Fruit fly (Drosophila melanogaster) whole organism, pupa: ENCODE measurements around the gene kst.

ENCODE experiments used
- CG10348 ChIP-seq: fragments of 200-800 bp; sonication (Bioruptor generic); IDR thresholded peaks from 2 replicates; pipeline ENCODE4 v1.3.6; 2022; ENCODE audit warnings: missing biosample characterization, missing genetic modification characterization
- CG12605 ChIP-seq: fragments of 200-800 bp; sonication (Bioruptor generic); IDR thresholded peaks from 2 replicates; pipeline ENCODE4 v1.3.6; 2022; ENCODE audit warnings: missing biosample characterization, missing genetic modification characterization
- CG13204 ChIP-seq: fragments of 200-800 bp; sonication (Bioruptor generic); optimal IDR thresholded peaks from 2 replicates; lab custom pipeline; 2018; ENCODE audit warnings: missing biosample characterization, mild to moderate bottlenecking, missing genetic modification characterization, moderate library complexity
- CG14655 ChIP-seq: fragments of 200-800 bp; sonication (Bioruptor generic); optimal IDR thresholded peaks from 3 replicates; lab custom pipeline; 2017; ENCODE audit warnings: mild to moderate bottlenecking, missing biosample characterization, missing genetic modification reagents, missing genetic modification characterization
- CG15710 ChIP-seq: fragments of 200-800 bp; sonication (Bioruptor generic); optimal IDR thresholded peaks from 2 replicates; lab custom pipeline; 2018; ENCODE audit warnings: missing biosample characterization, mild to moderate bottlenecking, missing genetic modification characterization, moderate library complexity
- CG17806 ChIP-seq: fragments of 200-800 bp; sonication (Bioruptor generic); optimal IDR thresholded peaks from 2 replicates; lab custom pipeline; 2018; ENCODE audit warnings: missing biosample characterization, mild to moderate bottlenecking, missing genetic modification characterization, moderate library complexity
- CG32121 ChIP-seq: fragments of 200-800 bp; sonication (Bioruptor generic); IDR thresholded peaks from 2 replicates; pipeline ENCODE4 v1.3.6; 2022; ENCODE audit warnings: missing biosample characterization, missing genetic modification characterization
- CG34367 ChIP-seq: fragments of 200-800 bp; sonication (Bioruptor generic); optimal IDR thresholded peaks from 2 replicates; lab custom pipeline; 2018; ENCODE audit warnings: missing biosample characterization, mild to moderate bottlenecking, missing genetic modification characterization
- CG4496 ChIP-seq: fragments of 200-800 bp; sonication (Bioruptor generic); IDR thresholded peaks from 3 replicates; pipeline ENCODE4 v1.3.6; 2022; ENCODE audit warnings: missing biosample characterization, missing genetic modification characterization
- CG8159 ChIP-seq: fragments of 200-800 bp; sonication (Bioruptor generic); optimal IDR thresholded peaks from 3 replicates; lab custom pipeline; 2018; ENCODE audit warnings: missing biosample characterization, mild to moderate bottlenecking, missing genetic modification characterization, moderate library complexity
- CG8301 ChIP-seq: fragments of 200-800 bp; sonication (Bioruptor generic); optimal IDR thresholded peaks from 2 replicates; lab custom pipeline; 2018; ENCODE audit warnings: missing biosample characterization, mild to moderate bottlenecking, missing genetic modification characterization
- CG9948 ChIP-seq: fragments of 200-800 bp; sonication (Bioruptor generic); optimal IDR thresholded peaks from 2 replicates; lab custom pipeline; 2018; ENCODE audit warnings: missing biosample characterization, mild to moderate bottlenecking, missing genetic modification characterization, moderate library complexity
- D1 ChIP-seq: fragments of 200-800 bp; sonication (Bioruptor generic); optimal IDR thresholded peaks from 2 replicates; lab custom pipeline; 2018; ENCODE audit warnings: missing biosample characterization, mild to moderate bottlenecking, missing genetic modification characterization, moderate library complexity
- EcR ChIP-seq: fragments of 200-800 bp; sonication (Bioruptor generic); optimal IDR thresholded peaks from 3 replicates; lab custom pipeline; 2019; ENCODE audit warnings: missing biosample characterization, missing genetic modification characterization, mild to moderate bottlenecking, moderate library complexity, missing genetic modification reagents
- Ets98B ChIP-seq: fragments of 200-800 bp; sonication (Bioruptor generic); IDR thresholded peaks from 2 replicates; pipeline ENCODE4 v1.3.6; 2022; ENCODE audit warnings: missing biosample characterization, missing genetic modification characterization
- Pif1A ChIP-seq: fragments of 200-800 bp; sonication (Bioruptor generic); optimal IDR thresholded peaks from 3 replicates; lab custom pipeline; 2016; ENCODE audit warnings: missing biosample characterization, missing genetic modification characterization
- Pif1B ChIP-seq: fragments of 200-800 bp; sonication (Bioruptor generic); optimal IDR thresholded peaks from 3 replicates; lab custom pipeline; 2016; ENCODE audit warnings: missing biosample characterization, missing genetic modification characterization
- Snoo ChIP-seq: fragments of 200-800 bp; sonication (Bioruptor generic); optimal IDR thresholded peaks from 3 replicates; lab custom pipeline; 2017; ENCODE audit warnings: missing biosample characterization, mild to moderate bottlenecking, missing genetic modification characterization, inconsistent platforms
- fd96Ca ChIP-seq: fragments of 200-800 bp; sonication (Bioruptor generic); IDR thresholded peaks from 3 replicates; pipeline ENCODE4 v1.3.6; 2022; ENCODE audit warnings: missing biosample characterization, missing genetic modification characterization
- gl ChIP-seq: fragments of 200-800 bp; sonication (Bioruptor generic); optimal IDR thresholded peaks from 2 replicates; lab custom pipeline; 2018; ENCODE audit warnings: missing biosample characterization, mild to moderate bottlenecking, missing genetic modification characterization
- rn ChIP-seq: fragments of 200-800 bp; sonication (Bioruptor generic); IDR thresholded peaks from 2 replicates; pipeline ENCODE4 v1.3.6; 2022; ENCODE audit warnings: missing biosample characterization, missing genetic modification characterization

kst gene

DNA sequence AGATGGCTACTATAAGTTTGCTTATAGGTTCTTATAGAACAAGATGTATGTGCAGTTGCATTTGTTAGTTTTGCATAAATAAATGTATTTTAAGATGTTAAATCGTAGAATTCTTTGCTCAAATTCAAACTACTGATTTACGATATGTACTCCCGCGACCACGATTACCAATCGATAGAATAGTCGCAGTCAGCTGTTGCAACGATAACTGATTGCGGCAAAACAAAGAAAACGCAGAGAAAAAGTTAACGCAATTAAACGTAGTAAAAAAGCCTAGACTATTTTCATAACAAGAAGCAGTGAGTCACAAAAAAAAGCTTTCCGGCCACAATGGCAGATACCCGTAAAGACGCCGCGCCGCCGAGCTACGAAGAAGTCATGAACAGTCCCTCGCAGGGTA, 39.9 kb downstream of the kst start, which contains the start of gene CG12012:
CG12012 (plus strand) TSS at position 207 of the 400 bp plus-strand sequence.
- TF ChIP-seq Snoo (tag; lab: Kevin White, UChicago) (no peak), rn (GFP tag; lab: Robert Waterston, UW) (no peak)
- TF ChIP-seq, all 21 proteins: peak for 0

DNA sequence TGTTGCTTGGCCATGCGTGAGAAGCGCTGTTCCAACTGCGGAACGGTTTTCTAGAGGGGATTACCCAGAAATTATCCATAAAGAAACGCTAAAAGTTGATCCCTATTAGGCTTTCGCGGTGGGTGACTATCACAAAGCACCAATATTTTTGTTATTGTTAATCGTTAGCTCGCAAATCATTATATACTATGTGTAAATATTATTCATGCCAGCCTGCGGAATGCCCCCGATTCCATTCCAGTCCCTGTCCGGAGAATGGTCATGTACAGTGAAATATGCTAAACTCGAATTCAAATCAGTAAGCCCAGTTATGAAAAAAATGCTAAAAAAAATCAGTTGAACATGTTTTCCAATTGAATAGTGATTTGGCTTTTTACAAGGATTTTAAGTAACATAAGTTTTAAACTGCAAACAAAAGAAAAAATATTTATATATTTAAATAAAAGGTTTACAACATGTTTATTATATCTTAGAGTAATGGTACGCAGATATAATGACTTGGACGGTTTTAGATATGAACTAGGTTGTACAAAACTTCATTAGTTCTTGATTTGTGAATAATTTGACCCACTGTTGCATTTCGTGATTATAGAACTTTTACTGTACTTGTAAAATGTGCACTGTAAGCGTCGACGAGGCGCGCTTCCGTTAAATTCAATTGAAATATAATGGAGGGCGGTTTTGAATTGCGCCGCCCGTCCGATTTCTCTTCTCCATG, 40.7 kb downstream of the kst start:
- TF ChIP-seq CG8301 (tag; lab: Kevin White, UChicago) (no peak), D1 (tag; lab: Kevin White, UChicago) (no peak), CG12605 (GFP tag; lab: Robert Waterston, UW) (no peak), gl (tag; lab: Kevin White, UChicago) (no peak), CG13204 (GFP tag; lab: Kevin White, UChicago) (no peak), rn (GFP tag; lab: Robert Waterston, UW) (no peak), Pif1B (GFP tag; lab: Kevin White, UChicago) (no peak), Snoo (tag; lab: Kevin White, UChicago) (no peak), CG17806 (tag; lab: Kevin White, UChicago) (no peak), CG14655 (GFP tag; lab: Kevin White, UChicago) (no peak), CG34367 (tag; lab: Kevin White, UChicago) (no peak), CG4496 (GFP tag; lab: Robert Waterston, UW) (no peak), Pif1A (GFP tag; lab: Kevin White, UChicago) (no peak), CG10348 (GFP tag; lab: Robert Waterston, UW) (no peak), EcR (GFP tag; lab: Kevin White, UChicago) (no peak), CG32121 (no peak), CG9948 (tag; lab: Kevin White, UChicago) (no peak), CG15710 (tag; lab: Kevin White, UChicago) (no peak), fd96Ca (GFP tag; lab: Robert Waterston, UW) (no peak)

DNA sequence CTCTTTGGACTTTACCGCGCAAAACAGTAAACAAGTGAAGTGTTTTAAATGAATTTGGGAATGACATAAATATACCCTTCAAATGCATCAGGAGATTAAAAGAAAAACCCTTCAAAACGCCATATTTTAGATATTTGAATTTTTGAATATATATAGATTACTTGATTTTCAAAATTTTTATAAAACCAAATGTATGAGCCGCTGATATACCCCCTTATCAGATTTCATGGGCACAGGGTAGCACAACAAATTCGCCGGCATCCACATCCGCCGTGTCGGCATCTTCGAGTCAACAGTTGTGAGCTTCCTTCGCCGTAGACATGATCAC, 41.3 kb downstream of the kst start, which contains the start of gene Ids:
Ids (plus strand) TSS at position 304 of the 328 bp plus-strand sequence.
- no peak for TF ChIP-seq CG14655 (GFP tag; lab: Kevin White, UChicago)
- peak; percentile 58 for TF ChIP-seq CG34367 (tag; lab: Kevin White, UChicago)
- TF ChIP-seq CG8159 (tag; lab: Kevin White, UChicago): peak; percentile 75
- peak; percentile 82 for TF ChIP-seq CG4496 (GFP tag; lab: Robert Waterston, UW)
- TF ChIP-seq CG10348 (GFP tag; lab: Robert Waterston, UW): no peak
- peak; percentile 48; the same call in 1 of the 2 replicates for TF ChIP-seq rn (GFP tag; lab: Robert Waterston, UW)
- TF ChIP-seq Ets98B (GFP tag; lab: Robert Waterston, UW): peak; percentile 84
- TF ChIP-seq CG12605 (GFP tag; lab: Robert Waterston, UW): peak; percentile 75
- peak; percentile 72; the same call in 1 of the 2 replicates for TF ChIP-seq CG32121
- peak; percentile 37 for TF ChIP-seq gl (tag; lab: Kevin White, UChicago)
- no peak for TF ChIP-seq EcR (GFP tag; lab: Kevin White, UChicago)
- TF ChIP-seq Snoo (tag; lab: Kevin White, UChicago): peak; percentile 76
- peak; percentile 70 for TF ChIP-seq CG15710 (tag; lab: Kevin White, UChicago)
- peak; percentile 62 for TF ChIP-seq CG17806 (tag; lab: Kevin White, UChicago)
- peak; percentile 54 for TF ChIP-seq CG9948 (tag; lab: Kevin White, UChicago)

DNA sequence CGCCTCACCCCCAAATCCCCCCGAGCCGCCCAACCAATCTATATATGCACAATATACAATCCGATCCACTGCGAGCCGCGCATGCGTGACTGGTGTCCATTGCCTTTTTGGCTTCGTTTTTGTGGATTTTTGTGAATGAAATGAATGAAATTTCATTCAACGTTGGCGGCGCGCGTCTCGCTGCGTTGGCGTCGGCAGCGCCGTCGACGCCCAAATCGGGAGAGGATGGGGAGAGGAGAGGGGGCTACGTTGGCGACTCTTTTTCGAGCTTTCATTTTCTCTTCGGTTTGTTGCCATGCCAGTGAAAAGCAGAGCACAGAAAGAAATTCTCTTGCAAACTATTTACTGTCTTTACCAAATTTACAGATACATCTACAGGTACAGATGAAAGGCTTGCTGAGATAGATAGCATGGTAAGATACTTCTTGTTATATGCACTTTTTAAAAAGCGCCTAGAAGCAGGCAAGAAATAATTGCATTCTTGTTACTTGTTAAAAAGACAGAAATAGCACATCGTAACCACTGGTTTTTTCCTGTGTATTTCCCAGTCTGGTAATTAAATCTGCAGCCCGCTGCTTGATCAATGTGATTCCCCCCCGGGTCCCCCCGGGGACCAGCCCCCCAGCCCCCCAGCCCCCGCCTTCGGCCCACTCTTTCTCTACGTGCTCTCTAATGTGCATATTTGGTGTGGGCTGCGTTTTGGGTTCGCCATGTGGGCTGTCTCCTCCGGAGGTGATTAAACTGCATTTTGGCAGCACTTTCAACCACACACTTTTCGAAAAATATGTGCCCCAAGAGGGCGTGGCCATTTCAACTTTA, 43.8 kb downstream of the kst start:
- TF ChIP-seq CG32121: peak; percentile 68; the same call in 1 of the 2 replicates
- TF ChIP-seq Pif1A (GFP tag; lab: Kevin White, UChicago): peak; percentile 50
- TF ChIP-seq CG15710 (tag; lab: Kevin White, UChicago): no peak
- no peak for TF ChIP-seq CG13204 (GFP tag; lab: Kevin White, UChicago)
- TF ChIP-seq CG9948 (tag; lab: Kevin White, UChicago): no peak
- TF ChIP-seq CG4496 (GFP tag; lab: Robert Waterston, UW): peak; percentile 64; the same call in 2 of the 3 replicates
- TF ChIP-seq CG14655 (GFP tag; lab: Kevin White, UChicago): no peak
- TF ChIP-seq Pif1B (GFP tag; lab: Kevin White, UChicago): peak; percentile 40
- peak; percentile 62 for TF ChIP-seq CG8301 (tag; lab: Kevin White, UChicago)
- TF ChIP-seq Snoo (tag; lab: Kevin White, UChicago): no peak
- TF ChIP-seq CG12605 (GFP tag; lab: Robert Waterston, UW): no peak
- TF ChIP-seq CG17806 (tag; lab: Kevin White, UChicago): no peak
- TF ChIP-seq fd96Ca (GFP tag; lab: Robert Waterston, UW): peak; percentile 72
- TF ChIP-seq EcR (GFP tag; lab: Kevin White, UChicago): peak; percentile 44
- TF ChIP-seq CG10348 (GFP tag; lab: Robert Waterston, UW): peak; percentile 34; the same call in 1 of the 2 replicates
- TF ChIP-seq gl (tag; lab: Kevin White, UChicago): no peak
- no peak for TF ChIP-seq D1 (tag; lab: Kevin White, UChicago)
- no peak for TF ChIP-seq CG8159 (tag; lab: Kevin White, UChicago)
- no peak for TF ChIP-seq rn (GFP tag; lab: Robert Waterston, UW)
- peak; percentile 75 for TF ChIP-seq Ets98B (GFP tag; lab: Robert Waterston, UW)
- TF ChIP-seq CG34367 (tag; lab: Kevin White, UChicago): no peak
